Worm (Caenorhabditis elegans): ENCODE results near the gene unc-1.

Gene unc-1

ce11 chrX:1014708-1015107 lies 47.5 kb downstream of the unc-1 start:
- TF ChIP-seq pha-4 (tag; optimal IDR thresholded peaks at IDR 0.05): no peak
- TF ChIP-seq ces-1 (GFP tag; optimal IDR thresholded peaks at IDR 0.05): peak; percentile 73

DNA sequence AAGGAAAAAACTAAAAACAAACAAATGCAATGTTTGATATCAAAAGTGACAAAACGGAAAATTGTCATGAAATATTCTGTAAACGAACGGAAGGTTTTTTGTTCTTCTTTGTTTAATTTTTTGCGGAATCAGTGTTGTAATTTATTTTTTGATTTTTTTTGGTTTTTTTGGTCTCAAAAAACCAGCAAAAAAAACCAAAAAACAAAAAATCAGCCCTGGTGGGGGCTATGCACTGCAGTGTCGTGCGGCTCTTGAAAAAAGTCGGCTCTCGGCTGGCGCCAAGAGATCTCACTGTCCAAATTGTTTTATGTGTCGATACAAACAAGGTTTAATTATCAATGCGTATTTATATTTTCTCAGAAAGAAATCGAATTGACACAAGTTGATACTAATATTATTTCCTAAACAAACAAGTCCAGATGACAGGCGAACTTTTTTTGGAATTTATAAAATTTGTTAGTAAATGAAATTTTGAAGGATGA lies 49.8 kb downstream of the unc-1 start:
- TF ChIP-seq elt-3 (tag; optimal IDR thresholded peaks at IDR 0.05) (no peak), ztf-11 (tag; optimal IDR thresholded peaks at IDR 0.05) (no peak), nhr-76 (tag; optimal IDR thresholded peaks at IDR 0.05) (no peak), sem-2 (GFP tag; optimal IDR thresholded peaks at IDR 0.05) (no peak), ceh-83 (GFP tag; optimal IDR thresholded peaks at IDR 0.05) (no peak), ceh-39 (tag; optimal IDR thresholded peaks at IDR 0.05) (no peak), unc-39 (tag; optimal IDR thresholded peaks at IDR 0.05) (no peak), lin-13 (tag; optimal IDR thresholded peaks at IDR 0.05) (no peak), nhr-237 (tag; optimal IDR thresholded peaks at IDR 0.05) (no peak), lsy-2 (tag; optimal IDR thresholded peaks at IDR 0.05) (no peak)

DNA sequence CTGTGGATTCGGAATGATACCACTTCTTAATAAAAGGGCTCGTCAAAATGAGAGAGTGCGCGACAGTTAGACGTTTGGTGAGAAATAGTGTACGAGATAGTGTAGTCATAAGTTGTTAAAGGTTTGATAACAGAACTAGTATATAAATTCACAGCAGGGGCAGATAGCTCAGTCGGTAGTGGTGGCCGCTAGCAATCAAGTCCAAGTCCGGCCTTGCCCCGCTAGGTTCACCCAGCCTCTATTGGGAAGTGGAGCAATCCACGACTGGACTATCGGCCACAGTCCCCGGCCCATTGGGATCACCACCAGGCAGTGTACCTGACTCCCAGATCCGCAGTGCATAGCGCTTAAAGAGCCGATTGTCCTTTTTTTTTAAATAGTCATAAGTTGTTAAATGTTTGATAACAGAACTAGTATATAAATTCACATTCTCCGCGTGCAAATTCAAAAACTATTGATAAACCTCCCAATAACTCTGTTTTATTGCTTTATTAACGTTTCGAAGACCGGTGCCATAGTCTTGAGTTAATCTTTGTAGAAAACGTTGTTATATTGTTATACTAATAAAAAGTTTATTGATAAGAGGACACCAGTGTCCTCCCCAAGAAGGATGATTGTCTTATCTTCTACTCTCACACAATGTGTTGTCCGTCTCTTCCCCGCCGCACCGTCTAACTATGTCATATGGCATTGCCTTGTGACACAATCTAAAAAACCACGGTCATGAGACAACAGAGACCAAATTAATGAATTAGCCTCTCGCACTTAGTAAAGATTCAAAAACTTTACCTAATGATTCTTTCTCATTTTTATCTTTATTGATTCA lies 51.4 kb downstream of the unc-1 start:
- TF ChIP-seq sem-2 (GFP tag; optimal IDR thresholded peaks at IDR 0.05) (no peak), M03D4.4 (tag; optimal IDR thresholded peaks at IDR 0.05) (no peak), ceh-39 (tag; optimal IDR thresholded peaks at IDR 0.05) (no peak), unc-120 (tag; optimal IDR thresholded peaks at IDR 0.05; ENCODE audit: poor library complexity, severe bottlenecking) (peak; percentile 15), tbx-8 (GFP tag; optimal IDR thresholded peaks at IDR 0.05) (no peak), pha-4 (tag; optimal IDR thresholded peaks at IDR 0.05) (no peak), ham-2 (GFP tag; optimal IDR thresholded peaks at IDR 0.05) (peak; percentile 32), mls-2 (tag; optimal IDR thresholded peaks at IDR 0.05) (no peak), flh-1 (GFP tag; optimal IDR thresholded peaks at IDR 0.05) (no peak), mab-5 (tag; optimal IDR thresholded peaks at IDR 0.05) (no peak), elt-3 (tag; optimal IDR thresholded peaks at IDR 0.05) (no peak), cnd-1 (tag; optimal IDR thresholded peaks at IDR 0.05) (no peak), blmp-1 (tag; optimal IDR thresholded peaks at IDR 0.05) (no peak), ceh-43 (GFP tag; optimal IDR thresholded peaks at IDR 0.05) (no peak), lin-13 (tag; optimal IDR thresholded peaks at IDR 0.05) (no peak)

ce11 chrX:1009512-1009911 lies 52.7 kb downstream of the unc-1 start:
- TF ChIP-seq blmp-1 (tag; optimal IDR thresholded peaks at IDR 0.05) (no peak), snpc-4 (tag; optimal IDR thresholded peaks at IDR 0.05) (no peak), unc-62 (GFP tag; optimal IDR thresholded peaks at IDR 0.05) (no peak), pha-4 (tag; optimal IDR thresholded peaks at IDR 0.05) (no peak), ceh-39 (tag; optimal IDR thresholded peaks at IDR 0.05) (no peak), elt-1 (tag; optimal IDR thresholded peaks at IDR 0.05; ENCODE audit: borderline replicate concordance, insufficient read depth) (no peak), ztf-11 (tag; optimal IDR thresholded peaks at IDR 0.05) (no peak), ceh-43 (GFP tag; optimal IDR thresholded peaks at IDR 0.05) (no peak), nhr-76 (tag; optimal IDR thresholded peaks at IDR 0.05) (no peak), lsy-2 (tag; optimal IDR thresholded peaks at IDR 0.05) (no peak), bed-3 (GFP tag; optimal IDR thresholded peaks at IDR 0.05) (no peak), elt-3 (tag; optimal IDR thresholded peaks at IDR 0.05) (no peak), nhr-12 (tag; optimal IDR thresholded peaks at IDR 0.05) (no peak), ces-1 (GFP tag; optimal IDR thresholded peaks at IDR 0.05) (no peak)
